Worm (Caenorhabditis elegans): Measurements from ENCODE around the gene F07A11.1.

The F07A11.1 gene

ce11 chrII:11592023-11592422 lies at the start of gene F07A11.1:
Gene F07A11.1 (minus strand): TSS chrII:11592123.
- TF ChIP-seq F13C5.2 (tag; optimal IDR thresholded peaks at IDR 0.05), result no peak

- TF ChIP-seq ceh-13 (GFP tag; optimal IDR thresholded peaks at IDR 0.05) (no peak), F13C5.2 (tag; optimal IDR thresholded peaks at IDR 0.05) (no peak), ama-1 (optimal IDR thresholded peaks at IDR 0.05) (no peak), B0310.2 (tag; optimal IDR thresholded peaks at IDR 0.05) (no peak), flt-1 (GFP tag; IDR thresholded peaks at IDR 0.05) (no peak), hnd-1 (tag; optimal IDR thresholded peaks at IDR 0.05) (no peak), sea-1 (GFP tag; conservative IDR thresholded peaks at IDR 0.05) (no peak), scrt-1 (GFP tag; IDR thresholded peaks at IDR 0.05) (no peak), hmg-4 (GFP tag; optimal IDR thresholded peaks at IDR 0.05) (no peak), pes-1 (GFP tag; IDR thresholded peaks at IDR 0.05) (no peak), ets-7 (tag; optimal IDR thresholded peaks at IDR 0.05) (no peak), tra-4 (tag; optimal IDR thresholded peaks at IDR 0.05) (no peak), ceh-36 (tag; optimal IDR thresholded peaks at IDR 0.05) (no peak), tbx-37 (GFP tag; conservative IDR thresholded peaks at IDR 0.05) (no peak)
These were observed 45.9 kb upstream of the F07A11.1 start for ce11 chrII:11637817-11638216.

- TF ChIP-seq B0310.2 (tag; optimal IDR thresholded peaks at IDR 0.05), result peak; percentile 1
- peak; percentile 23 for TF ChIP-seq ceh-36 (tag; optimal IDR thresholded peaks at IDR 0.05)
- no peak for TF ChIP-seq pes-1 (GFP tag; IDR thresholded peaks at IDR 0.05)
- TF ChIP-seq tbx-37 (GFP tag; conservative IDR thresholded peaks at IDR 0.05), result peak; percentile 27; the same call in 1 of the 2 replicates
These were observed 45.3 kb upstream of the F07A11.1 start for ce11 chrII:11637189-11637754.

ce11 chrII:11636617-11637016 lies 44.7 kb upstream of the F07A11.1 start:
- TF ChIP-seq flt-1 (GFP tag; IDR thresholded peaks at IDR 0.05) (no peak), ama-1 (optimal IDR thresholded peaks at IDR 0.05) (peak; percentile 51), ceh-13 (GFP tag; optimal IDR thresholded peaks at IDR 0.05) (no peak), hmg-4 (GFP tag; optimal IDR thresholded peaks at IDR 0.05) (peak; percentile 56), tbx-37 (GFP tag; conservative IDR thresholded peaks at IDR 0.05) (no peak), sea-1 (GFP tag; conservative IDR thresholded peaks at IDR 0.05) (peak; percentile 39; the same call in 1 of the 2 replicates), hnd-1 (tag; optimal IDR thresholded peaks at IDR 0.05) (no peak), F13C5.2 (tag; optimal IDR thresholded peaks at IDR 0.05) (no peak), scrt-1 (GFP tag; IDR thresholded peaks at IDR 0.05) (no peak), tbx-11 (GFP tag; IDR thresholded peaks at IDR 0.05) (no peak), B0310.2 (tag; optimal IDR thresholded peaks at IDR 0.05) (no peak), aly-1 (tag; optimal IDR thresholded peaks at IDR 0.05) (no peak), hmbx-1 (tag; optimal IDR thresholded peaks at IDR 0.05) (no peak), tra-4 (tag; optimal IDR thresholded peaks at IDR 0.05) (no peak), ets-7 (tag; optimal IDR thresholded peaks at IDR 0.05) (no peak), ceh-36 (tag; optimal IDR thresholded peaks at IDR 0.05) (no peak), pes-1 (GFP tag; IDR thresholded peaks at IDR 0.05) (no peak)

ce11 chrII:11635745-11636161 lies 43.8 kb upstream of the F07A11.1 start:
- no peak for TF ChIP-seq aly-1 (tag; optimal IDR thresholded peaks at IDR 0.05)
- no peak for TF ChIP-seq hmbx-1 (tag; optimal IDR thresholded peaks at IDR 0.05)
- no peak for TF ChIP-seq ceh-13 (GFP tag; optimal IDR thresholded peaks at IDR 0.05)
- no peak for TF ChIP-seq tbx-37 (GFP tag; conservative IDR thresholded peaks at IDR 0.05)
- no peak for TF ChIP-seq tra-4 (tag; optimal IDR thresholded peaks at IDR 0.05)
- TF ChIP-seq ama-1 (optimal IDR thresholded peaks at IDR 0.05), result peak; percentile 90
- 0 out of 2 replicates have a peak, but pooled peaks have one; percentile 10 for TF ChIP-seq flt-1 (GFP tag; IDR thresholded peaks at IDR 0.05)
- peak; percentile 35 for TF ChIP-seq ceh-36 (tag; optimal IDR thresholded peaks at IDR 0.05)
- peak; percentile 74 for TF ChIP-seq hmg-4 (GFP tag; optimal IDR thresholded peaks at IDR 0.05)
- no peak for TF ChIP-seq tbx-11 (GFP tag; IDR thresholded peaks at IDR 0.05)
- no peak for TF ChIP-seq hnd-1 (tag; optimal IDR thresholded peaks at IDR 0.05)
- no peak for TF ChIP-seq pes-1 (GFP tag; IDR thresholded peaks at IDR 0.05)
- TF ChIP-seq F13C5.2 (tag; optimal IDR thresholded peaks at IDR 0.05), result peak; percentile 37
- TF ChIP-seq scrt-1 (GFP tag; IDR thresholded peaks at IDR 0.05), result 0 out of 2 replicates have a peak, but pooled peaks have one; percentile 40
- TF ChIP-seq sea-1 (GFP tag; conservative IDR thresholded peaks at IDR 0.05), result no peak
- no peak for TF ChIP-seq B0310.2 (tag; optimal IDR thresholded peaks at IDR 0.05)
- TF ChIP-seq ets-7 (tag; optimal IDR thresholded peaks at IDR 0.05), result peak; percentile 7

- TF ChIP-seq ama-1 (optimal IDR thresholded peaks at IDR 0.05) (peak; percentile 60), B0310.2 (tag; optimal IDR thresholded peaks at IDR 0.05) (no peak), aly-1 (tag; optimal IDR thresholded peaks at IDR 0.05) (peak; percentile 61), hnd-1 (tag; optimal IDR thresholded peaks at IDR 0.05) (peak; percentile 15), F13C5.2 (tag; optimal IDR thresholded peaks at IDR 0.05) (peak; percentile 83), hmg-4 (GFP tag; optimal IDR thresholded peaks at IDR 0.05) (peak; percentile 92), sea-1 (GFP tag; conservative IDR thresholded peaks at IDR 0.05) (peak; percentile 70), ets-7 (tag; optimal IDR thresholded peaks at IDR 0.05) (peak; percentile 37), tra-4 (tag; optimal IDR thresholded peaks at IDR 0.05) (peak; percentile 8), tbx-37 (GFP tag; conservative IDR thresholded peaks at IDR 0.05) (no peak), pes-1 (GFP tag; IDR thresholded peaks at IDR 0.05) (no peak; the same call in 1 of the 2 replicates), ceh-13 (GFP tag; optimal IDR thresholded peaks at IDR 0.05) (peak; percentile 39), hmbx-1 (tag; optimal IDR thresholded peaks at IDR 0.05) (no peak), flt-1 (GFP tag; IDR thresholded peaks at IDR 0.05) (peak; percentile 57), tbx-11 (GFP tag; IDR thresholded peaks at IDR 0.05) (peak; percentile 55; the same call in 1 of the 2 replicates), scrt-1 (GFP tag; IDR thresholded peaks at IDR 0.05) (peak; percentile 58; the same call in 1 of the 2 replicates), ceh-36 (tag; optimal IDR thresholded peaks at IDR 0.05) (no peak)
These were observed 43.0 kb upstream of the F07A11.1 start for ce11 chrII:11634681-11635527.
